Worm (Caenorhabditis elegans): Measurements from ENCODE around the gene T23F6.2.

The T23F6.2 gene

DNA sequence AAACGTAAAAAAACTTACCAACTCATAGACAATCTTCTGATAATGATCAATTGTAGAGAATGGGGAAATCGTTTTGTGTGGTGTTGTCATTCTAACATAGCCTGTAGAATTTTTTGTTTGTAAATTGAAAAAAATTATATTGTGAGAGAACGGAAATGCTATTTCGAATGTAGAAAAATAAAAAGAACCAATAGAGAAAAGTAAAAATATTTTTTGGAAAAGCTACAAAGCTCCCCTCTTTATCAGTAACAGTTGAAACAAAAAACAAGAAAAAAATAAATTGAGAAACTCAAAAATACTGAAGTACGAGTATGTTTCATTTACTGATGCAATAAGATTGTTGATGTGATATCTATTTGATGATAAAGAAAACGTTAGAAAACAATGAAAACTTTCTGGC lies 9.5 kb upstream of the T23F6.2 start, which contains the start of gene C27D8.3:
Gene C27D8.3, minus strand, starts transcription at position 101 of the 400 bp plus-strand sequence.
- TF ChIP-seq dao-5 (tag; optimal IDR thresholded peaks at IDR 0.05), result no peak
- no peak for TF ChIP-seq W03F9.2 (tag; optimal IDR thresholded peaks at IDR 0.05)
- TF ChIP-seq him-1 (tag; optimal IDR thresholded peaks at IDR 0.05), result no peak

DNA sequence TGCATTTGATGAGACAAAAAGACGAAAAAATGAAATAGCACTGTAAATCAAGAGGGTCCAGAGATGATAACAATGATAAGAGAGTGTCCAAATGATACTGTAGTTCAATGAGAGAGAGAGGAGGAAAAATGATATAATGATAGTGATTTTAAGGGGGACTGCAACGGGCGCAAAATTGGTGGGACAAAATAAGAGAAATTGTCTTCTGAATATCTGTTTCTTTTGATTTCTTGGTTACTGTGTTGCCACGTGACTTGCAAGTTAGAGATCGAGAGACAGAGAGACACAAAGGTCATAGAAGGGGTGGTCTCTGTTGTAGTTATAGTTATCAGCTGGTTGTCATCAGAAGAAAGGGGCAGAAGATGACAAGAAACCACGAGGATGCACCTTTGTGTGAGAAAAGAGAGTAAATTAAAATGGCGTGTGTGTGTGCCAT lies 5.2 kb upstream of the T23F6.2 start:
- TF ChIP-seq dao-5 (tag; optimal IDR thresholded peaks at IDR 0.05) (no peak), W03F9.2 (tag; optimal IDR thresholded peaks at IDR 0.05) (no peak), him-1 (tag; optimal IDR thresholded peaks at IDR 0.05) (no peak)

DNA sequence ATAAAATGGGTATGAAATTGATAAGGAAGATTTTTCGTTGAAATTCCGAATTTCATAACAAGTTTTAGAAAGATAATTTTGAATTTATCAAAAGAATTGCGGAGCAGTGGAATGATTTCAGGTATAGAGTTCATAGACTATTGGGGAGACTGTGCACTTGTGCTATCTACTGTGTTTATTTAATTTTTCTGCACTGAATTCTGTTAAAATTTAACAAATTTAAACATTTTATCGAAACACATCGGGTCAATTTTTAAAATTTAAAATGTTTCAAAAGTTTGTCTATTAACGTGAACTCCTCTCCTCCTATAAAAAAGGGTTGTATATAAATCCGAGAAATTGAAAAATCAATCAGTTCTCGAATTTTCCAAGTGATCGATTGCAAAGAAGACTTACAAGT lies 3.6 kb upstream of the T23F6.2 start, which contains the start of gene C27D8.1:
Gene C27D8.1, plus strand, starts transcription at position 301 of the 400 bp plus-strand sequence.
- no peak for TF ChIP-seq dao-5 (tag; optimal IDR thresholded peaks at IDR 0.05)
- TF ChIP-seq him-1 (tag; optimal IDR thresholded peaks at IDR 0.05), result no peak
- TF ChIP-seq W03F9.2 (tag; optimal IDR thresholded peaks at IDR 0.05), result no peak

DNA sequence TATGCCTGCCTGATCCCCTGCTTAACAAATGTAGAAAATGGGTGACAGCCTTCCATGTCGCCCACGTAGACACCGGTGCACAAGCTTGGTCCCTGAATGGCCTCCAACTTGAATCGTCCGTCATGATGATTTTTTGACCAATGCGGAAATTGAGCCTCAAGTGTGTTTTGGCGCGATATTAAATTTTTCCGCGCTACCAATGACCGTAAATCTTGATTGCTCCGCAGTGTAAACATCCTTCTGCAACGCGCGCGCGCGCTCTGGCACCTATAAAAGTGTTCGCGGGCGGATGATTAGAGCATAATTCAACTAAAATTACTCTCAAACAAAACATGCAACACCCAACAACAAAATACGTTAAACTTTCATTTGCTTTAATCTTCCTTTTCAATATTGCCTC lies 1.5 kb upstream of the T23F6.2 start, which contains the start of gene idpp-7:
Gene idpp-7, plus strand, starts transcription at position 301 of the 400 bp plus-strand sequence.
- no peak for TF ChIP-seq W03F9.2 (tag; optimal IDR thresholded peaks at IDR 0.05)
- no peak for TF ChIP-seq dao-5 (tag; optimal IDR thresholded peaks at IDR 0.05)
- TF ChIP-seq him-1 (tag; optimal IDR thresholded peaks at IDR 0.05), result no peak

DNA sequence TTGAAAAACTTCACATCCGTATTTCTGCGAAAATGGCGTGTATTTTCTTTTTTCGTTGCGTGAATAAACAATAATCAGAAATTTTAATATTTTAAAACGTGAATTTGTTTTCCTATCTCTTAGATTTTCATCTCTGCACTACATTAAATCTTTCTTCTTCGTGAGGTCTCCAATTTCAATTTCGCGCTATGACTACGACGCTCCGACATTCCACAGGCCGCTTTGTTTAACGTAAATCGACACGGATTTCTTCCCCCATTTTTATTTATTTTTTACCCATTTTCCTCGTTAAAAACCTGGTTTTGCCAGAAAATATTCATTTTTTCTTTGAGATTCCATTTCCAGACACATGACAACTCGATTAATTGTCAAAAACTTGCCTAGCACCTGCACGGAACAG lies 3.5 kb downstream of the T23F6.2 start, which contains the start of the genes T23F6.3 and rbd-1:
Gene T23F6.3, minus strand, starts transcription at position 120 of the 400 bp plus-strand sequence.
Gene rbd-1, plus strand, starts transcription at position 346 of the 400 bp plus-strand sequence.
- TF ChIP-seq him-1 (tag; optimal IDR thresholded peaks at IDR 0.05) (no peak), W03F9.2 (tag; optimal IDR thresholded peaks at IDR 0.05) (peak; percentile 91)

DNA sequence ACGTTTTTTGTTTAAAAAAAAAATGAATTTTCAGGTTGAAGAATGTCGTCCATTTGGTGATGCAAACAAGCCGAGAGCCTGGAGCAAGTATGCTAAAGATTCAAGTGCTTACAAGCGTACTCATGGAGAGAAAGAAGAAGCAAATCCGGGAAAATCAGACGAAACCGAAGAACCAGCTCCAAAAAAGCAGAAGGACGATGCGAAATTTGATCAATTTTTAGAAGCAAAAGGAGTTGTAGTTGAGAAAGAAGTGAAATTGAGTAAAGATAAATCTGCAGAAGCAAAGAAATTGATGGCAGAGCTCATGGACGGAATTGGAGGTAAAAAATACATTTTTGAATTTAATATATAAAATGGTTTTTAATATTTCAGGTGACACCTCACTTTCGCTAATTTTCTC lies 4.1 kb downstream of the T23F6.2 start:
- TF ChIP-seq dao-5 (tag; optimal IDR thresholded peaks at IDR 0.05) (no peak), him-1 (tag; optimal IDR thresholded peaks at IDR 0.05) (no peak), W03F9.2 (tag; optimal IDR thresholded peaks at IDR 0.05) (no peak)

DNA sequence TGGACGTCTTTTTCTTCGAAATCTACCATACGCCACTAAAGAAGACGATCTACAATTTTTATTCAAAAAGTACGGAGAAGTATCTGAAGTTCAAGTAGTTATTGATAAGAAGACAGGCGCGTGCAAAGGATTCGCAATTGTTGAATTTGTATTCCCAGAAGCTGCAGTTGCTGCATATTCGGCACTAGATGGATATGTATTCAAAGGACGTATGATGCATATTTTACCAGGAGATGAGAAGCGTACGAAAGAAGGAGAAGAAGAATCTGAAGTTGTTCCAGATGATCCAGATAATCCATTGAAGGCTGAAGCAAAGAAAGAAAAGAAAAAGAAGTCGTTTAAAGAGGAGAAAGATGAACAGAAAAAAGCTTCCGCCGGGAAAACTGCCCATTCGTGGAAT lies 4.8 kb downstream of the T23F6.2 start:
- TF ChIP-seq dao-5 (tag; optimal IDR thresholded peaks at IDR 0.05) (no peak), him-1 (tag; optimal IDR thresholded peaks at IDR 0.05) (no peak), W03F9.2 (tag; optimal IDR thresholded peaks at IDR 0.05) (no peak)

DNA sequence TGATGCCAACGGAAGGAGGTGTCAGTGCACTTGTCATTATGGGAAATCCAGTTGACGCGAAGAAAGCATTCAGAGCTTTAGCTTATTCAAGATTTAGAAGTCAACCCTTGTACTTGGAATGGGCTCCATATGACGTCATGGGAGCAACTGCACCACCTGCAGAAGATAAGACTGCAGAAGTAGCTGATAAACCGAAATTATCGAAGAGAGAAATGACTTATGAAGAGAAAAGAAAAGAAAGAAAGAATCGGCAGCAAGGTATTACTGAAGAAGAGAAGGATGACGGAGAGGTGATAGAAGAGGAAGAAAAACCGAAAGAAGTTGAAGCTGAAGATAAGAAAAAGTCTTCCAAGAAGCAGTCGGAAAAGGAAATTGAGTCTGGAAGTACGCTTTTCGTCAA lies 7.0 kb downstream of the T23F6.2 start:
- TF ChIP-seq dao-5 (tag; optimal IDR thresholded peaks at IDR 0.05) (no peak), W03F9.2 (tag; optimal IDR thresholded peaks at IDR 0.05) (no peak), him-1 (tag; optimal IDR thresholded peaks at IDR 0.05) (no peak)

DNA sequence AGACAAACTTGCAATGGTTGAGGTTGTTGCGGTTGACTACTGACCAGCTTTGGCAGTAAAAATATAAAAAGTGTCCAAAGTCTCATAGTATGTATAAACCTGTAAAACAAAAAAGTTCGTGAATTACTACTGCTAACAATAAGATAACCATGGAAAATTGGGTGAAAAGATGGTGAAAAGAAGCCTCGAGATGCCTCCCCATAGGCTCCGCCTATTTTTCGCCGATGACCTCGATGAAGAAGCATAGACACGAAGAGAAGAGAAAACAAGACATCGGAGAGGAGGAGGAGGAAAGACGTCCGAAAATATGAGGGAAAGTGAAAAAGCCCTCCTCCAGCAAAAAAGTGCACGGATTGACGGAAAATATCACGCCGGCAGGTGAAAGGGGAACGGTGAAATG lies 20.3 kb downstream of the T23F6.2 start, which contains the start of gene T23F6.5:
Gene T23F6.5, minus strand, starts transcription at position 101 of the 400 bp plus-strand sequence.
- TF ChIP-seq him-1 (tag; optimal IDR thresholded peaks at IDR 0.05), result no peak
- TF ChIP-seq W03F9.2 (tag; optimal IDR thresholded peaks at IDR 0.05), result no peak
- TF ChIP-seq dao-5 (tag; optimal IDR thresholded peaks at IDR 0.05), result no peak

DNA sequence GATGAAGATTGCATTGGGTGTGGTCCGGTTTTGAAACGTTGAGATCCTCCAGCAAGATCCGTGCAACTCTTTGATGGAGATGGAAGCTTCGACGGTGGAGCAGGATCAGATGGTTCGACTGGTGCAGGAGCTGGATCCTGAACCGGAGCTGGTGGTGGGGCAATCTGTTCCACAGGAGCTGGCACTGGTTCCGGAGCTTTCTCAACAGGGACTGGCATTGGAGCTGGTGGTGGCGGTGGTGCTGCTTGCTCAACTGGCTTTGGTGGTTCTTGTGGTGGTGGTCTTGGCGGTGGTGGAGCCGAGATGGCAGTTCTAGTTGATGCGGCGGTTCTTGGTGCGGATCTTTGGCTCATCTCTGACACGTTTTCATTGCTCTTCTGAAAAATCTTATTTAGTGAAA lies 22.5 kb downstream of the T23F6.2 start:
- TF ChIP-seq W03F9.2 (tag; optimal IDR thresholded peaks at IDR 0.05), result no peak
- TF ChIP-seq him-1 (tag; optimal IDR thresholded peaks at IDR 0.05), result no peak
- TF ChIP-seq dao-5 (tag; optimal IDR thresholded peaks at IDR 0.05), result no peak

DNA sequence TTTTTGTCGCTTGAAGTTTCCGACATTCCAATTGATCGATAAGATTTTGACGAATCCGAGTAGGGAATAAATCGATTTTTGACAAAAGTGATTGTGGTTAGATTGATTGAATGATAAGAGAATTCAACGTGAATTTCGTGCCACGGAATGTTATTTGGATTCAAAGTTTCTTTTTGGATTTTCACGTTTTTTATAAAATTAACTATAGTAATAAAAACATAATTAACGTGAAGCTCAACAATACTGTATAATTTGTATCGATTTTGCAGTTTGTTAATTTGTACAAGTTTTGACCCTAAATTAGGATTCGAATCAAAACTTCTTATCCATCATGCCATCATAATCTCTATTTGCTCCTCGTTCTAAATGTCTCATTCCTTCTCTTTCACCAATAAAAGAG lies 23.6 kb downstream of the T23F6.2 start, which contains the start of gene C36H8.1:
Gene C36H8.1, minus strand, starts transcription at position 101 of the 400 bp plus-strand sequence.
- no peak for TF ChIP-seq W03F9.2 (tag; optimal IDR thresholded peaks at IDR 0.05)
- no peak for TF ChIP-seq dao-5 (tag; optimal IDR thresholded peaks at IDR 0.05)
- no peak for TF ChIP-seq him-1 (tag; optimal IDR thresholded peaks at IDR 0.05)

DNA sequence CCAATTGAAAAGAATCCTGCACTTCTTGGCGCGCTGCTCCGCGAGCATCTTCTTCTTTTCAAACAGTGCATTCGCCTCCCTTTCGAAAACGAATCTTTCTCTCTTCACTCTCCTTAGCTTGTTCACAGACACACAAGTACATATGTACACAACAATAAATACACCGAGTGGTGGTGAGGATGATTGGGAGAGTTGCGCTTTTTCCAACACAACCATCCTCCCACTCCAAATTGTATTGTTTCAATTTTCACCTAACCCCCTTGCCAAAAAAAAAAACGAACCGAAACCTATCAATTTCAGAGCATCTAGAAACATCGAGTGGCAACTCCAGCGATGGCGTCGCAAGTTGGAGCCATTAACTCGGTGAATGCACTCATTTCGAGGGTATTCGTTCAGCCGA lies 25.1 kb downstream of the T23F6.2 start, which contains the start of gene inx-6:
Gene inx-6, plus strand, starts transcription at position 301 of the 400 bp plus-strand sequence.
- TF ChIP-seq W03F9.2 (tag; optimal IDR thresholded peaks at IDR 0.05) (no peak), him-1 (tag; optimal IDR thresholded peaks at IDR 0.05) (no peak), dao-5 (tag; optimal IDR thresholded peaks at IDR 0.05) (no peak)

DNA sequence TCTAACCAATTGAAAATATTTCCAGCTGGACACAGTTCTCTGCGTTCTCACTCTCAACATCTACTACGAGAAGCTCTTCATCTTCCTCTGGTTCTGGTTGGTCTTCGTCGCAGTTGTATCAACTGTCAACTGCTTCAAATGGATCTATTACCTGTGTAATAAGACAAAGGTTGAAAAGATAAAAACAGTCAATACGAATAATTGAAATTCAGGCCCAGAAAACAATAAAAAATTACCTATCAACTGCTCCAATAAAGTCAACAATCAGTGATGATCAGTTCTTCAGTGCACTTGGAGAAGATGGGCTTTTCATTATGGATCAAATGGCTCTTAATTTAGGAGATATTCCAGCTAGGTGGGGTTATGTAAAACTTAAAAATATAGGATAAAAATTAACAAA lies 27.6 kb downstream of the T23F6.2 start:
- no peak for TF ChIP-seq dao-5 (tag; optimal IDR thresholded peaks at IDR 0.05)
- no peak for TF ChIP-seq him-1 (tag; optimal IDR thresholded peaks at IDR 0.05)
- TF ChIP-seq W03F9.2 (tag; optimal IDR thresholded peaks at IDR 0.05), result no peak

DNA sequence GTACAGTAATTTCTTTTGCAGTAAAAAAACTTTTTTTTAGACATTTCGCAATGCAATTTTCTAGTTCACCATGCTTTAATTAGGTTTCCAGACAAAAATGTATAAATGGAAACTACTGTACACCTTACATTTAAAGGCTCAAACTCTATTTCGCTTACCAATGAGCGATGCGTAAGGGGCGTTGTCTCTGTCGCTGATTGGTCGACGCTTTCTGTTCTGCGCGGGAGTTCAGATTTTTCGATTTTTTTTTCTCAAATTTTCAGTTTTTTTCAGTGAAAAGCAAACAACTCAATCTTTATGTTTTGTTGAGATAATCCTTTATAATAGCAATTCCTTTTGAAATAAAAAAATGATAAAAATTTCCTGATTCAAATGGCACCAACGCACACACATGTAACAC lies 33.0 kb downstream of the T23F6.2 start:
- TF ChIP-seq him-1 (tag; optimal IDR thresholded peaks at IDR 0.05), result no peak
- TF ChIP-seq W03F9.2 (tag; optimal IDR thresholded peaks at IDR 0.05), result no peak
- TF ChIP-seq dao-5 (tag; optimal IDR thresholded peaks at IDR 0.05), result no peak

DNA sequence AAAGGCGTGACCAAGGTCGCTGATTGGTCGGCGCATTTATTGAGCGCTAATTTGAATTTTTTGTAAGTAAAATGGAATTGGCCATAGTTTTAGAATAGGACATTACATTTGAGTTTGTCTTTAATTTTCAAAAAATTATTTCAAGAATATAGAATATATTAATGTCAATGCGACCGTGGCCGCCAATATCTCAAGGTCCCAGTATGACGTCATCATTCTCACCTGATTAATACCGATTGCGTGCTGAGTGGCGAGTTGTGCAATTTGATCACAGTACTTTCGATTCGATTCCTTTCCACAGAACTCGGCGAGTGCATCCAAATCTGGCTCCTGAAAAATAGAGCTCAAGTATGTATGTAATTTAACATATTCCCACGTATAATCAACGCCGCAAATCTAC lies 34.5 kb downstream of the T23F6.2 start:
- TF ChIP-seq dao-5 (tag; optimal IDR thresholded peaks at IDR 0.05), result no peak
- no peak for TF ChIP-seq him-1 (tag; optimal IDR thresholded peaks at IDR 0.05)
